Fruit fly (Drosophila melanogaster) whole organism, embryonic: Measurements from ENCODE around the gene mEFG1.

ENCODE experiments used
- Adf1 ChIP-seq: fragments of 200-800 bp; sonication (Bioruptor generic); IDR thresholded peaks from 2 replicates; pipeline ENCODE4 v1.3.6; 2022; ENCODE audit warnings: missing biosample characterization, missing genetic modification characterization
- Aef1 ChIP-seq: fragments of 200-800 bp; sonication (Bioruptor generic); IDR thresholded peaks from 3 replicates; pipeline ENCODE4 v1.3.6; 2022; ENCODE audit warnings: missing biosample characterization, missing genetic modification characterization
- Atf6 ChIP-seq: fragments of 200-800 bp; sonication (Bioruptor generic); IDR thresholded peaks from 2 replicates; pipeline ENCODE4 v1.3.6; 2022; ENCODE audit warnings: missing biosample characterization, missing genetic modification characterization
- Bdp1 ChIP-seq: fragments of 200-800 bp; sonication (Bioruptor generic); optimal IDR thresholded peaks from 3 replicates; lab custom pipeline; 2016; ENCODE audit warnings: missing biosample characterization, missing genetic modification characterization
- CG10321 ChIP-seq: fragments of 200-800 bp; sonication (Bioruptor generic); IDR thresholded peaks from 2 replicates; pipeline ENCODE4 v1.3.6; 2022; ENCODE audit warnings: missing biosample characterization, missing genetic modification characterization
- CG12104 ChIP-seq: fragments of 200-800 bp; sonication (Bioruptor generic); optimal IDR thresholded peaks from 3 replicates; lab custom pipeline; 2016; ENCODE audit warnings: missing biosample characterization, missing genetic modification characterization
- CG13123 ChIP-seq: fragments of 200-800 bp; sonication (Bioruptor generic); optimal IDR thresholded peaks from 2 replicates; lab custom pipeline; 2016; ENCODE audit warnings: missing biosample characterization, missing genetic modification characterization
- CG14441 ChIP-seq: fragments of 200-800 bp; sonication (Bioruptor generic); IDR thresholded peaks from 2 replicates; pipeline ENCODE4 v1.3.6; 2022; ENCODE audit warnings: missing biosample characterization, missing genetic modification characterization
- CG17359 ChIP-seq: fragments of 200-800 bp; sonication (Bioruptor generic); optimal IDR thresholded peaks from 3 replicates; lab custom pipeline; 2018; ENCODE audit warnings: missing biosample characterization, mild to moderate bottlenecking, missing genetic modification characterization, moderate library complexity
- CG2889 ChIP-seq: fragments of 200-800 bp; sonication (Bioruptor generic); IDR thresholded peaks from 3 replicates; pipeline ENCODE4 v1.3.6; 2022; ENCODE audit warnings: missing biosample characterization, missing genetic modification characterization
- CG3407 ChIP-seq: fragments of 200-800 bp; sonication (Bioruptor generic); optimal IDR thresholded peaks from 2 replicates; lab custom pipeline; 2018; ENCODE audit warnings: missing biosample characterization, mild to moderate bottlenecking, missing genetic modification characterization
- CG4820 ChIP-seq: fragments of 200-800 bp; sonication (Bioruptor generic); optimal IDR thresholded peaks from 3 replicates; lab custom pipeline; 2016; ENCODE audit warnings: missing biosample characterization, missing genetic modification characterization
- CG7928 ChIP-seq: fragments of 200-800 bp; sonication (Bioruptor generic); optimal IDR thresholded peaks from 2 replicates; lab custom pipeline; 2017; ENCODE audit warnings: missing biosample characterization, mild to moderate bottlenecking, missing genetic modification characterization
- CG8089 ChIP-seq: fragments of 200-800 bp; sonication (Bioruptor generic); optimal IDR thresholded peaks from 3 replicates; lab custom pipeline; 2016; ENCODE audit warnings: missing biosample characterization, missing genetic modification characterization
- CG8765 ChIP-seq: fragments of 200-800 bp; sonication (Bioruptor generic); IDR thresholded peaks from 2 replicates; pipeline ENCODE4 v1.3.6; 2022; ENCODE audit warnings: missing biosample characterization, missing genetic modification characterization
- CrebB ChIP-seq: fragments of 200-800 bp; sonication (Bioruptor generic); optimal IDR thresholded peaks from 3 replicates; lab custom pipeline; 2018; ENCODE audit warnings: missing biosample characterization, mild to moderate bottlenecking, missing genetic modification characterization
- Dbx ChIP-seq: fragments of 200-800 bp; sonication (Bioruptor generic); IDR thresholded peaks from 3 replicates; pipeline ENCODE4 v1.3.6; 2022; ENCODE audit warnings: missing biosample characterization, missing genetic modification characterization
- Dref ChIP-seq: fragments of 200-800 bp; sonication (Bioruptor generic); IDR thresholded peaks from 2 replicates; pipeline ENCODE4 v1.3.6; 2022; ENCODE audit warnings: missing biosample characterization, missing genetic modification characterization
- Fer3 ChIP-seq: fragments of 200-800 bp; sonication (Bioruptor generic); optimal IDR thresholded peaks from 2 replicates; lab custom pipeline; 2018; ENCODE audit warnings: missing biosample characterization, mild to moderate bottlenecking, missing genetic modification characterization, moderate library complexity
- HLH4C ChIP-seq: fragments of 200-800 bp; sonication (Bioruptor generic); IDR thresholded peaks from 3 replicates; pipeline ENCODE4 v1.3.6; 2022; ENCODE audit warnings: missing biosample characterization, missing genetic modification characterization; ENCODE audit not compliant: partially characterized antibody
- Hr3 ChIP-seq: fragments of 200-800 bp; sonication (Bioruptor generic); optimal IDR thresholded peaks from 3 replicates; lab custom pipeline; 2016; ENCODE audit warnings: missing biosample characterization, missing genetic modification characterization
- MTF-1 ChIP-seq: fragments of 200-800 bp; sonication (Bioruptor generic); optimal IDR thresholded peaks from 2 replicates; lab custom pipeline; 2018; ENCODE audit warnings: missing biosample characterization, mild to moderate bottlenecking, missing genetic modification characterization, borderline replicate concordance
- NFAT ChIP-seq: fragments of 200-800 bp; sonication (Bioruptor generic); IDR thresholded peaks from 2 replicates; pipeline ENCODE4 v1.3.6; 2022; ENCODE audit warnings: missing biosample characterization, missing genetic modification characterization
- Nf-YC ChIP-seq: fragments of 200-800 bp; optimal IDR thresholded peaks from 3 replicates; lab custom pipeline; 2019; ENCODE audit warnings: missing biosample characterization, mild to moderate bottlenecking, missing genetic modification characterization, moderate library complexity
- Pdp1 ChIP-seq, 2 experiments: fragments of 200-800 bp; sonication (Bioruptor generic); optimal IDR thresholded peaks; 3 replicates each; lab custom pipeline; 2016; ENCODE audit warnings: missing biosample characterization in 2 of 2, missing genetic modification characterization in 2 of 2, mild to moderate bottlenecking in 1 of 2, moderate library complexity in 1 of 2
- Six4 ChIP-seq: fragments of 200-800 bp; sonication (Bioruptor generic); optimal IDR thresholded peaks from 2 replicates; lab custom pipeline; 2016; ENCODE audit warnings: missing biosample characterization, missing genetic modification characterization
- Sox100B ChIP-seq: fragments of 200-800 bp; sonication (Bioruptor generic); optimal IDR thresholded peaks from 3 replicates; lab custom pipeline; 2018; ENCODE audit warnings: missing biosample characterization, mild to moderate bottlenecking, missing genetic modification characterization
- Vsx1 ChIP-seq: fragments of 200-800 bp; sonication (Bioruptor generic); optimal IDR thresholded peaks from 2 replicates; lab custom pipeline; 2017; ENCODE audit warnings: missing biosample characterization, mild to moderate bottlenecking, missing genetic modification characterization, missing genetic modification reagents
- ara ChIP-seq: fragments of 200-800 bp; sonication (Bioruptor generic); IDR thresholded peaks from 2 replicates; pipeline ENCODE4 v1.3.6; 2022; ENCODE audit warnings: missing biosample characterization, missing genetic modification characterization
- ase ChIP-seq: fragments of 200-800 bp; sonication (Bioruptor generic); IDR thresholded peaks from 3 replicates; pipeline ENCODE4 v1.3.6; 2022; ENCODE audit warnings: missing biosample characterization, missing genetic modification characterization
- az2 ChIP-seq: fragments of 200-800 bp; sonication (Bioruptor generic); optimal IDR thresholded peaks from 3 replicates; lab custom pipeline; 2016; ENCODE audit warnings: missing biosample characterization, missing genetic modification characterization
- br ChIP-seq: fragments of >200 bp; optimal IDR thresholded peaks from 2 replicates; lab custom pipeline; 2017
- cas ChIP-seq: fragments of 200-800 bp; sonication (Bioruptor generic); IDR thresholded peaks from 2 replicates; pipeline ENCODE4 v1.3.6; 2022; ENCODE audit warnings: missing biosample characterization, missing genetic modification characterization
- cg ChIP-seq: fragments of 200-800 bp; sonication (Bioruptor generic); optimal IDR thresholded peaks from 3 replicates; lab custom pipeline; 2019; ENCODE audit warnings: missing biosample characterization, mild to moderate bottlenecking, missing genetic modification characterization, moderate library complexity
- dati ChIP-seq: fragments of 200-800 bp; sonication (Bioruptor generic); IDR thresholded peaks from 2 replicates; pipeline ENCODE4 v1.3.6; 2022; ENCODE audit warnings: missing biosample characterization, missing genetic modification characterization
- fd3F ChIP-seq: fragments of 200-800 bp; sonication (Bioruptor generic); optimal IDR thresholded peaks from 2 replicates; lab custom pipeline; 2018; ENCODE audit warnings: missing biosample characterization, mild to moderate bottlenecking, missing genetic modification characterization, moderate library complexity
- fd64A ChIP-seq: fragments of 200-800 bp; sonication (Bioruptor generic); optimal IDR thresholded peaks from 3 replicates; lab custom pipeline; 2018; ENCODE audit warnings: missing biosample characterization, mild to moderate bottlenecking, missing genetic modification characterization
- grn ChIP-seq: fragments of 200-800 bp; sonication (Bioruptor generic); optimal IDR thresholded peaks from 3 replicates; lab custom pipeline; 2017; ENCODE audit warnings: missing biosample characterization, missing genetic modification characterization
- ham ChIP-seq: fragments of 200-800 bp; sonication (Bioruptor generic); IDR thresholded peaks from 2 replicates; pipeline ENCODE4 v1.3.6; 2022; ENCODE audit warnings: missing biosample characterization, missing genetic modification characterization
- jing ChIP-seq: fragments of 200-800 bp; sonication (Bioruptor generic); optimal IDR thresholded peaks from 2 replicates; lab custom pipeline; 2018; ENCODE audit warnings: missing biosample characterization, mild to moderate bottlenecking, missing genetic modification characterization
- ken ChIP-seq: fragments of 200-800 bp; sonication (Bioruptor generic); IDR thresholded peaks from 3 replicates; pipeline ENCODE4 v1.3.6; 2022; ENCODE audit warnings: missing biosample characterization, missing genetic modification characterization
- lbe ChIP-seq: fragments of 200-800 bp; sonication (Bioruptor generic); optimal IDR thresholded peaks from 2 replicates; lab custom pipeline; 2016; ENCODE audit warnings: missing biosample characterization, mild to moderate bottlenecking, missing genetic modification characterization
- lola ChIP-seq, 3 experiments: fragments of >200 bp in 2 of 3; fragments of 200-800 bp in 1 of 3; sonication (Bioruptor generic) in 1 of 3; optimal IDR thresholded peaks; 2 replicates each; lab custom pipeline; 2017 to 2019; ENCODE audit warnings: missing biosample characterization in 3 of 3, missing genetic modification characterization in 3 of 3, mild to moderate bottlenecking in 1 of 3, moderate library complexity in 1 of 3
- nom ChIP-seq: fragments of 200-800 bp; sonication (Bioruptor generic); optimal IDR thresholded peaks from 2 replicates; lab custom pipeline; 2017; ENCODE audit warnings: missing biosample characterization, missing genetic modification characterization, mild to moderate bottlenecking, moderate library complexity, missing genetic modification reagents
- org-1 ChIP-seq: fragments of 200-800 bp; sonication (Bioruptor generic); optimal IDR thresholded peaks from 2 replicates; lab custom pipeline; 2017; ENCODE audit warnings: missing biosample characterization, missing genetic modification characterization
- scrt ChIP-seq: fragments of 200-800 bp; sonication (Bioruptor generic); optimal IDR thresholded peaks from 2 replicates; lab custom pipeline; 2018; ENCODE audit warnings: missing biosample characterization, mild to moderate bottlenecking, missing genetic modification characterization, moderate library complexity
- sisA ChIP-seq: fragments of 200-800 bp; sonication (Bioruptor generic); IDR thresholded peaks from 2 replicates; pipeline ENCODE4 v1.3.6; 2022; ENCODE audit warnings: missing biosample characterization, missing genetic modification characterization
- slou ChIP-seq: fragments of 200-800 bp; sonication (Bioruptor generic); optimal IDR thresholded peaks from 3 replicates; lab custom pipeline; 2016; ENCODE audit warnings: missing biosample characterization, missing genetic modification characterization
- slp2 ChIP-seq: fragments of 200-800 bp; sonication (Bioruptor generic); optimal IDR thresholded peaks from 2 replicates; lab custom pipeline; 2016; ENCODE audit warnings: missing biosample characterization, missing genetic modification characterization
- sob ChIP-seq: fragments of 200-800 bp; sonication (Bioruptor generic); IDR thresholded peaks from 2 replicates; pipeline ENCODE4 v1.3.6; 2022; ENCODE audit warnings: missing biosample characterization, missing genetic modification characterization
- ttk ChIP-seq: fragments of 200-800 bp; sonication (Bioruptor generic); IDR thresholded peaks from 2 replicates; pipeline ENCODE4 v2.1.2; 2022; ENCODE audit warnings: missing biosample characterization, missing genetic modification characterization
- unpg ChIP-seq: fragments of 200-800 bp; sonication (Bioruptor generic); optimal IDR thresholded peaks from 3 replicates; lab custom pipeline; 2018; ENCODE audit warnings: missing biosample characterization, mild to moderate bottlenecking, missing genetic modification characterization, moderate library complexity
- vfl ChIP-seq: fragments of 200-800 bp; sonication (Bioruptor generic); optimal IDR thresholded peaks from 2 replicates; lab custom pipeline; 2016; ENCODE audit warnings: missing biosample characterization, missing genetic modification characterization

The mEFG1 gene

dm6 chr2L:7215657-7216056 lies 7.2 kb downstream of the mEFG1 start (continued):
- TF ChIP-seq unpg (GFP tag; lab: Kevin White, UChicago) = peak; percentile 28
- TF ChIP-seq CG12104 (GFP tag; lab: Kevin White, UChicago) = no peak
- TF ChIP-seq Aef1 (GFP tag; lab: Robert Waterston, UW) = no peak
- no peak for TF ChIP-seq scrt (GFP tag; lab: Kevin White, UChicago)
- TF ChIP-seq ken (GFP tag; lab: Robert Waterston, UW) = no peak
- no peak for TF ChIP-seq Adf1 (GFP tag; lab: Robert Waterston, UW)
- TF ChIP-seq MTF-1 (GFP tag; lab: Kevin White, UChicago) = peak; percentile 13
- no peak for TF ChIP-seq sisA (GFP tag; lab: Robert Waterston, UW)
- no peak for TF ChIP-seq Fer3 (tag; lab: Kevin White, UChicago)
- TF ChIP-seq br = no peak
- TF ChIP-seq jing (GFP tag; lab: Kevin White, UChicago) = no peak
- TF ChIP-seq slou (GFP tag; lab: Kevin White, UChicago) = no peak
- TF ChIP-seq fd3F = peak; percentile 24
- TF ChIP-seq Sox100B (GFP tag; lab: Kevin White, UChicago) = no peak
- TF ChIP-seq CG8765 (GFP tag; lab: Robert Waterston, UW) = no peak
- no peak for TF ChIP-seq az2 (GFP tag; lab: Kevin White, UChicago)
- TF ChIP-seq CG13123 = no peak
- no peak for TF ChIP-seq CG7928 (GFP tag; lab: Kevin White, UChicago)
- TF ChIP-seq ase (GFP tag; lab: Robert Waterston, UW) = no peak
- no peak for TF ChIP-seq ham
- no peak for TF ChIP-seq CG10321
- no peak for TF ChIP-seq dati (GFP tag; lab: Robert Waterston, UW)
- TF ChIP-seq NFAT (GFP tag; lab: Robert Waterston, UW) = no peak
- no peak for TF ChIP-seq ara
- no peak for TF ChIP-seq Dref
- TF ChIP-seq CrebB (tag; lab: Kevin White, UChicago) = peak; percentile 36
- no peak for TF ChIP-seq sob
- no peak for TF ChIP-seq CG8089 (GFP tag; lab: Kevin White, UChicago)
- TF ChIP-seq HLH4C = no peak
- TF ChIP-seq Six4 (GFP tag; lab: Kevin White, UChicago) = no peak
- no peak for TF ChIP-seq Nf-YC (tag; lab: Kevin White, UChicago)
- TF ChIP-seq Pdp1 (GFP tag; optimal IDR thresholded peaks at IDR 0.05; lab: Kevin White, UChicago) = no peak
- no peak for TF ChIP-seq slp2
- no peak for TF ChIP-seq Hr3 (GFP tag; lab: Kevin White, UChicago)
- peak; percentile 24 for TF ChIP-seq fd64A (GFP tag; lab: Kevin White, UChicago)
- TF ChIP-seq lola (GFP tag; optimal IDR thresholded peaks at IDR 0.05; lab: Kevin White, UChicago) = no peak
- no peak for TF ChIP-seq grn (GFP tag; lab: Kevin White, UChicago)
- TF ChIP-seq CG17359 (tag; lab: Kevin White, UChicago) = peak; percentile 4
- no peak for TF ChIP-seq ttk (GFP tag; lab: Robert Waterston, UW)
- no peak for TF ChIP-seq vfl (GFP tag; lab: Kevin White, UChicago)
- TF ChIP-seq cas (GFP tag; lab: Robert Waterston, UW) = no peak
- TF ChIP-seq CG2889 (GFP tag; lab: Robert Waterston, UW) = no peak
- TF ChIP-seq nom = no peak
- TF ChIP-seq Bdp1 = no peak
- no peak for TF ChIP-seq Atf6 (GFP tag; lab: Robert Waterston, UW)
- no peak for TF ChIP-seq Dbx (GFP tag; lab: Robert Waterston, UW)
- TF ChIP-seq CG14441 (GFP tag; lab: Robert Waterston, UW) = no peak
- no peak for TF ChIP-seq CG4820
- peak; percentile 16 for TF ChIP-seq CG3407 (GFP tag; lab: Kevin White, UChicago)
- TF ChIP-seq Vsx1 = peak; percentile 25
- no peak for TF ChIP-seq cg (GFP tag; lab: Kevin White, UChicago)
- TF ChIP-seq lbe (GFP tag; lab: Kevin White, UChicago) = no peak
- peak; percentile 28 for TF ChIP-seq org-1 (GFP tag; lab: Kevin White, UChicago)
